Fruit fly (Drosophila melanogaster) whole organism, embryonic: ENCODE measurements around the gene ClC-c.

Source experiments
- B-H1 ChIP-seq: fragments of 200-800 bp; sonication (Bioruptor generic); IDR thresholded peaks from 3 replicates; pipeline ENCODE4 v1.3.6; 2022; ENCODE audit warnings: missing biosample characterization, missing genetic modification characterization
- Bdp1 ChIP-seq: fragments of 200-800 bp; sonication (Bioruptor generic); optimal IDR thresholded peaks from 3 replicates; lab custom pipeline; 2016; ENCODE audit warnings: missing biosample characterization, missing genetic modification characterization
- BtbVII ChIP-seq: fragments of 200-800 bp; sonication (Bioruptor generic); optimal IDR thresholded peaks from 3 replicates; lab custom pipeline; 2017; ENCODE audit warnings: missing biosample characterization, mild to moderate bottlenecking, missing genetic modification characterization
- CG10462 ChIP-seq: fragments of 200-800 bp; sonication (Bioruptor generic); optimal IDR thresholded peaks from 2 replicates; lab custom pipeline; 2016; ENCODE audit warnings: missing biosample characterization, missing genetic modification characterization
- CG10959 ChIP-seq: fragments of 200-800 bp; sonication (Bioruptor generic); IDR thresholded peaks from 2 replicates; pipeline ENCODE4 v1.3.6; 2022; ENCODE audit warnings: missing biosample characterization, missing genetic modification characterization
- CG11085 ChIP-seq: fragments of 200-800 bp; sonication (Bioruptor generic); IDR thresholded peaks from 2 replicates; pipeline ENCODE4 v1.3.6; 2022; ENCODE audit warnings: missing biosample characterization, missing genetic modification characterization
- CG11093 ChIP-seq: fragments of 200-800 bp; sonication (Bioruptor generic); IDR thresholded peaks from 3 replicates; pipeline ENCODE4 v1.3.6; 2022; ENCODE audit warnings: missing biosample characterization, missing genetic modification characterization
- CG11695 ChIP-seq: fragments of 200-800 bp; sonication (Bioruptor generic); IDR thresholded peaks from 3 replicates; pipeline ENCODE4 v1.3.6; 2022; ENCODE audit warnings: missing biosample characterization, missing genetic modification characterization
- CG1233 ChIP-seq: fragments of 200-800 bp; sonication (Bioruptor generic); optimal IDR thresholded peaks from 4 replicates; lab custom pipeline; 2018; ENCODE audit warnings: missing biosample characterization, mild to moderate bottlenecking, missing genetic modification characterization
- CG13424 ChIP-seq: fragments of 200-800 bp; sonication (Bioruptor generic); optimal IDR thresholded peaks from 2 replicates; lab custom pipeline; 2019; ENCODE audit warnings: missing biosample characterization, mild to moderate bottlenecking, missing genetic modification characterization, moderate library complexity
- CG13775 ChIP-seq: fragments of 200-800 bp; sonication (Bioruptor generic); optimal IDR thresholded peaks from 3 replicates; lab custom pipeline; 2017; ENCODE audit warnings: missing biosample characterization, mild to moderate bottlenecking, missing genetic modification characterization
- CG15696 ChIP-seq: fragments of 200-800 bp; sonication (Bioruptor generic); optimal IDR thresholded peaks from 2 replicates; lab custom pipeline; 2019; ENCODE audit warnings: missing biosample characterization, mild to moderate bottlenecking, missing genetic modification characterization, moderate library complexity
- CG16863 ChIP-seq: fragments of 200-800 bp; sonication (Bioruptor generic); optimal IDR thresholded peaks from 3 replicates; lab custom pipeline; 2016; ENCODE audit warnings: missing biosample characterization, missing genetic modification characterization
- CG2712 ChIP-seq: fragments of 200-800 bp; optimal IDR thresholded peaks from 3 replicates; lab custom pipeline; 2019; ENCODE audit warnings: missing biosample characterization, mild to moderate bottlenecking, missing genetic modification characterization, moderate library complexity
- CG31365 ChIP-seq: fragments of 200-800 bp; sonication (Bioruptor generic); optimal IDR thresholded peaks from 2 replicates; lab custom pipeline; 2018; ENCODE audit warnings: missing biosample characterization, mild to moderate bottlenecking, missing genetic modification characterization
- CG31388 ChIP-seq: fragments of 200-800 bp; sonication (Bioruptor generic); optimal IDR thresholded peaks from 2 replicates; lab custom pipeline; 2016; ENCODE audit warnings: missing biosample characterization, missing genetic modification characterization
- CG31441 ChIP-seq: fragments of 200-800 bp; sonication (Bioruptor generic); IDR thresholded peaks from 2 replicates; pipeline ENCODE4 v1.3.6; 2022; ENCODE audit warnings: missing biosample characterization, missing genetic modification characterization
- CG3407 ChIP-seq: fragments of 200-800 bp; sonication (Bioruptor generic); optimal IDR thresholded peaks from 2 replicates; lab custom pipeline; 2018; ENCODE audit warnings: missing biosample characterization, mild to moderate bottlenecking, missing genetic modification characterization
- CG4854 ChIP-seq: fragments of 200-800 bp; sonication (Bioruptor generic); optimal IDR thresholded peaks from 2 replicates; lab custom pipeline; 2016; ENCODE audit warnings: missing biosample characterization, missing genetic modification characterization, inconsistent platforms
- CG6854 ChIP-seq: fragments of 200-800 bp; sonication (Bioruptor generic); optimal IDR thresholded peaks from 3 replicates; lab custom pipeline; 2017; ENCODE audit warnings: missing biosample characterization, mild to moderate bottlenecking, missing genetic modification characterization
- CG8944 ChIP-seq: fragments of 200-800 bp; sonication (Bioruptor generic); optimal IDR thresholded peaks from 3 replicates; lab custom pipeline; 2016; ENCODE audit warnings: missing biosample characterization, missing genetic modification characterization
- CG9727 ChIP-seq: fragments of 200-800 bp; sonication (Bioruptor generic); optimal IDR thresholded peaks from 3 replicates; lab custom pipeline; 2017; ENCODE audit warnings: missing biosample characterization, mild to moderate bottlenecking, missing genetic modification characterization
- Dad ChIP-seq: fragments of 200-800 bp; sonication (Bioruptor generic); optimal IDR thresholded peaks from 3 replicates; lab custom pipeline; 2016; ENCODE audit warnings: missing biosample characterization, missing genetic modification characterization
- Dip3 ChIP-seq: fragments of 200-800 bp; sonication (Bioruptor generic); optimal IDR thresholded peaks from 3 replicates; lab custom pipeline; 2016; ENCODE audit warnings: missing biosample characterization, missing genetic modification characterization
- Dref ChIP-seq: fragments of 200-800 bp; sonication (Bioruptor generic); IDR thresholded peaks from 2 replicates; pipeline ENCODE4 v1.3.6; 2022; ENCODE audit warnings: missing biosample characterization, missing genetic modification characterization
- Gsc ChIP-seq: fragments of 200-800 bp; sonication (Bioruptor generic); IDR thresholded peaks from 2 replicates; pipeline ENCODE4 v1.3.6; 2022; ENCODE audit warnings: missing biosample characterization, missing genetic modification characterization
- H2.0 ChIP-seq: fragments of 200-800 bp; sonication (Bioruptor generic); IDR thresholded peaks from 2 replicates; pipeline ENCODE4 v1.3.6; 2022; ENCODE audit warnings: missing biosample characterization, missing genetic modification characterization
- Hey ChIP-seq: fragments of 200-800 bp; sonication (Bioruptor generic); optimal IDR thresholded peaks from 3 replicates; lab custom pipeline; 2018; ENCODE audit warnings: missing biosample characterization, mild to moderate bottlenecking, missing genetic modification characterization
- Hr39 ChIP-seq: fragments of >200 bp; optimal IDR thresholded peaks from 2 replicates; lab custom pipeline; 2017
- Hr78 ChIP-seq, 2 experiments: fragments of 200-800 bp in 1 of 2; fragments of >200 bp in 1 of 2; sonication (Bioruptor generic) in 1 of 2; optimal IDR thresholded peaks; 2 replicates each; lab custom pipeline; 2017 to 2019; ENCODE audit warnings: missing biosample characterization in 2 of 2, missing genetic modification characterization in 2 of 2, mild to moderate bottlenecking in 1 of 2, moderate library complexity in 1 of 2
- Nf-YA ChIP-seq: fragments of 200-800 bp; sonication (Bioruptor generic); IDR thresholded peaks from 2 replicates; pipeline ENCODE4 v1.3.6; 2022; ENCODE audit warnings: missing biosample characterization, missing genetic modification characterization
- Scr ChIP-seq: fragments of 200-800 bp; sonication (Bioruptor generic); IDR thresholded peaks from 2 replicates; pipeline ENCODE4 v1.3.6; 2022; ENCODE audit warnings: missing biosample characterization, missing genetic modification characterization; ENCODE audit not compliant: partially characterized antibody
- Spps ChIP-seq: fragments of 200-800 bp; sonication (Bioruptor generic); optimal IDR thresholded peaks from 2 replicates; lab custom pipeline; 2018; ENCODE audit warnings: missing biosample characterization, mild to moderate bottlenecking, missing genetic modification characterization
- Ssrp ChIP-seq: fragments of 200-800 bp; sonication (Bioruptor generic); optimal IDR thresholded peaks from 2 replicates; lab custom pipeline; 2018; ENCODE audit warnings: missing biosample characterization, mild to moderate bottlenecking, missing genetic modification characterization, moderate library complexity
- Xrp1 ChIP-seq: fragments of 200-800 bp; sonication (Bioruptor generic); IDR thresholded peaks from 2 replicates; pipeline ENCODE4 v1.3.6; 2022; ENCODE audit warnings: missing biosample characterization, missing genetic modification characterization
- al ChIP-seq: fragments of 200-800 bp; sonication (Bioruptor generic); IDR thresholded peaks from 2 replicates; pipeline ENCODE4 v1.3.6; 2022; ENCODE audit warnings: missing biosample characterization, missing genetic modification characterization
- bcd ChIP-seq: fragments of 200-800 bp; sonication (Bioruptor generic); optimal IDR thresholded peaks from 2 replicates; lab custom pipeline; 2017; ENCODE audit warnings: missing biosample characterization, mild to moderate bottlenecking, missing genetic modification characterization
- br ChIP-seq: fragments of >200 bp; optimal IDR thresholded peaks from 2 replicates; lab custom pipeline; 2017
- btn ChIP-seq: fragments of 200-800 bp; sonication (Bioruptor generic); optimal IDR thresholded peaks from 2 replicates; lab custom pipeline; 2016; ENCODE audit warnings: missing biosample characterization, missing genetic modification characterization
- cwo ChIP-seq: fragments of 200-800 bp; sonication (Bioruptor generic); optimal IDR thresholded peaks from 3 replicates; lab custom pipeline; 2017; ENCODE audit warnings: missing biosample characterization, missing genetic modification characterization, mild to moderate bottlenecking, moderate library complexity, missing genetic modification reagents
- dimm ChIP-seq: fragments of 200-800 bp; sonication (Bioruptor generic); IDR thresholded peaks from 2 replicates; pipeline ENCODE4 v1.3.6; 2022; ENCODE audit warnings: missing biosample characterization, missing genetic modification characterization
- en ChIP-seq: fragments of 200-800 bp; sonication (Bioruptor generic); optimal IDR thresholded peaks from 2 replicates; lab custom pipeline; 2016; ENCODE audit warnings: missing biosample characterization, missing genetic modification characterization
- fd3F ChIP-seq: fragments of 200-800 bp; sonication (Bioruptor generic); optimal IDR thresholded peaks from 2 replicates; lab custom pipeline; 2018; ENCODE audit warnings: missing biosample characterization, mild to moderate bottlenecking, missing genetic modification characterization, moderate library complexity
- knrl ChIP-seq: fragments of 200-800 bp; sonication (Bioruptor generic); IDR thresholded peaks from 3 replicates; pipeline ENCODE4 v1.3.6; 2022; ENCODE audit warnings: missing biosample characterization, missing genetic modification characterization; ENCODE audit not compliant: partially characterized antibody
- maf-S ChIP-seq: fragments of 200-800 bp; sonication (Bioruptor generic); optimal IDR thresholded peaks from 2 replicates; lab custom pipeline; 2016; ENCODE audit warnings: missing biosample characterization, missing genetic modification characterization
- otp ChIP-seq: fragments of 200-800 bp; sonication (Bioruptor generic); IDR thresholded peaks from 3 replicates; pipeline ENCODE4, ENCODE4 v1.3.6; 2022; ENCODE audit warnings: missing biosample characterization, missing genetic modification characterization
- p53 ChIP-seq: fragments of 200-800 bp; sonication (Bioruptor generic); optimal IDR thresholded peaks from 2 replicates; lab custom pipeline; 2016; ENCODE audit warnings: missing biosample characterization, missing genetic modification characterization
- pum ChIP-seq: fragments of 200-800 bp; sonication (Bioruptor generic); optimal IDR thresholded peaks from 2 replicates; lab custom pipeline; 2016; ENCODE audit warnings: missing biosample characterization, missing genetic modification characterization
- sd ChIP-seq: fragments of 200-800 bp; sonication (Bioruptor generic); optimal IDR thresholded peaks from 3 replicates; lab custom pipeline; 2018; ENCODE audit warnings: missing biosample characterization, mild to moderate bottlenecking, missing genetic modification characterization, moderate library complexity
- z ChIP-seq: fragments of 200-800 bp; sonication (Bioruptor generic); IDR thresholded peaks from 3 replicates; pipeline ENCODE4 v1.3.6; 2022; ENCODE audit warnings: missing biosample characterization, missing genetic modification characterization

The ClC-c gene

DNA sequence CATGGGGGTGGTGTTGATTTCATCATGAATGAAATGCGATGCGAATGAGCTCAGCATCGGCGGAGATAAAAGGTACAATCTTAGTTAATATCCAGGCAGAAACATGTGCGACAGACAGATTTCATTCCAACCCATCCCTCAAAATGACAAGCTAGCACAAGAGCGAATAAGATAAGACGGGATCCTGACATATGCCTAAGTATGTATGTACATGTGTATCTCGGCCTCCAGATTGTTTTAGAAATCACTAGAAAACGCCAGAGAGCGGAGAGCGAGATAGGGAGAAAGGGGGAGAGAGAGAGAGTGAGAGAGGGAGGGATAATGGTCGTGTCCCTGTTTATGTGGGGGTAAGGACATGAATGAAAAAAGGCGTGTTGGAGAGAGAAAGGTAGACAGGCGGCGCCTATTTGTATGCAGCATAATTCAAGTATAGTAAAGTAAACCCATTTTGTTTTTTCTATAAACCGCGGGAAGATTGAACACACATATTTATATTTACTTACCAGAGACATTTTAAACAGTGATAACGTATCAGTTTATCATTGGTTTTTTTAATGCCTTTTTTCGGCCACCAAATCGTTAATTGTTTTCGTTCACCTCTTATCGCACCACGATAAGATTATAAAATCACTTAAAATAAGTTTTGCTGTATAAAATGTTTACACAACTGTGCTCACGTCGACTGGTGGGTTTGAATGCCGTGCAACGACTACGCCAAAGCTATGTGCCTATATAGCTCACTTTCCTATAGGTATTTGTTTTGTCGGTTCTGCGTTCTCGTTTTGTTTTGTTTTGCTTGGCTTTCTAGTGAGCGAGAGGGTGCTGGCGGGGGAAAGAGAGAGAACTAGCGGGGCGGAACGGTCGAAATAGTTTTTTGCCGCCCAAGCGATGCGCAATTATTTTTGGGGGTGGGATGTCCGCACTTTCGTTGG lies 40.0 kb upstream of the ClC-c start (continued):
- TF ChIP-seq CG1233 (GFP tag; lab: Kevin White, UChicago): peak; percentile 39
- TF ChIP-seq Dad (GFP tag; lab: Kevin White, UChicago): no peak
- no peak for TF ChIP-seq CG3407 (GFP tag; lab: Kevin White, UChicago)
- no peak for TF ChIP-seq H2.0 (GFP tag; lab: Robert Waterston, UW)
- TF ChIP-seq p53 (GFP tag; lab: Kevin White, UChicago): no peak
- peak; percentile 38; the same call in 1 of the 2 replicates for TF ChIP-seq CG31441
- no peak for TF ChIP-seq Dref (GFP tag; lab: Robert Waterston, UW)
- no peak for TF ChIP-seq Nf-YA (GFP tag; lab: Robert Waterston, UW)
- TF ChIP-seq CG31365 (tag; lab: Kevin White, UChicago): peak; percentile 37
- peak; percentile 32 for TF ChIP-seq bcd (GFP tag; lab: Kevin White, UChicago)
- no peak for TF ChIP-seq Dip3 (GFP tag; lab: Kevin White, UChicago)
- peak; percentile 5 for TF ChIP-seq CG13424 (tag; lab: Kevin White, UChicago)
- TF ChIP-seq Bdp1 (GFP tag; lab: Kevin White, UChicago): no peak
- no peak for TF ChIP-seq btn (GFP tag; lab: Kevin White, UChicago)
- no peak for TF ChIP-seq CG31388 (GFP tag; lab: Kevin White, UChicago)
- TF ChIP-seq dimm (GFP tag; lab: Robert Waterston, UW): no peak
- peak; percentile 49; the same call in 1 of the 2 replicates for TF ChIP-seq Xrp1 (GFP tag; lab: Robert Waterston, UW)
- no peak for TF ChIP-seq CG13775 (GFP tag; lab: Kevin White, UChicago)
- no peak for TF ChIP-seq CG11085 (GFP tag; lab: Robert Waterston, UW)
- no peak for TF ChIP-seq Hr78 (GFP tag; optimal IDR thresholded peaks at IDR 0.05; lab: Kevin White, UChicago)
- peak; percentile 90 for TF ChIP-seq sd
- peak; percentile 44 for TF ChIP-seq CG9727 (GFP tag; lab: Kevin White, UChicago)
- no peak for TF ChIP-seq fd3F (GFP tag; lab: Kevin White, UChicago)
- peak; percentile 35; the same call in 1 of the 3 replicates for TF ChIP-seq CG11695 (GFP tag; lab: Robert Waterston, UW)
- peak; percentile 8 for TF ChIP-seq pum (GFP tag; lab: Kevin White, UChicago)
- TF ChIP-seq CG10462 (GFP tag; lab: Kevin White, UChicago): no peak
- TF ChIP-seq CG15696 (tag; lab: Kevin White, UChicago): peak; percentile 51
- no peak for TF ChIP-seq CG16863 (GFP tag; lab: Kevin White, UChicago)
- TF ChIP-seq CG4854: no peak
- no peak for TF ChIP-seq Hey
- no peak for TF ChIP-seq Spps
- 0 out of 2 replicates have a peak, but pooled peaks have one; percentile 25 for TF ChIP-seq al (GFP tag; lab: Robert Waterston, UW)
- peak; percentile 58 for TF ChIP-seq BtbVII (GFP tag; lab: Kevin White, UChicago)
- TF ChIP-seq CG6854 (GFP tag; lab: Kevin White, UChicago): peak; percentile 36
- no peak for TF ChIP-seq knrl
- no peak for TF ChIP-seq br (lab: Kevin White, UChicago)
- no peak for TF ChIP-seq CG2712 (tag; lab: Kevin White, UChicago)
- 0 out of 3 replicates have a peak, but pooled peaks have one; percentile 17 for TF ChIP-seq z
- no peak for TF ChIP-seq Ssrp (tag; lab: Kevin White, UChicago)
- TF ChIP-seq B-H1 (GFP tag; lab: Robert Waterston, UW): no peak
- TF ChIP-seq otp (GFP tag; lab: Robert Waterston, UW): 0 out of 3 replicates have a peak, but pooled peaks have one; percentile 17
- TF ChIP-seq en (GFP tag; lab: Kevin White, UChicago): peak; percentile 5
- TF ChIP-seq Hr39: no peak
- TF ChIP-seq Scr: no peak
- no peak for TF ChIP-seq Gsc
- TF ChIP-seq CG10959 (GFP tag; lab: Robert Waterston, UW): 0 out of 2 replicates have a peak, but pooled peaks have one; percentile 12
- no peak for TF ChIP-seq CG11093
- no peak for TF ChIP-seq maf-S
- TF ChIP-seq cwo (GFP tag; lab: Kevin White, UChicago): peak; percentile 28
- TF ChIP-seq CG8944 (GFP tag; lab: Kevin White, UChicago): no peak
